Fruit fly (Drosophila melanogaster) S2 (cell line): Measurements from ENCODE around the gene CG44001.

Source experiments
- CG8478 ChIP-seq: fragments of >200 bp; optimal IDR thresholded peaks from 2 replicates; lab custom pipeline; 2018
- CTCF ChIP-seq, 2 experiments: fragments of >200 bp; optimal IDR thresholded peaks; 2 replicates each; lab custom pipeline; 2018

DNA sequence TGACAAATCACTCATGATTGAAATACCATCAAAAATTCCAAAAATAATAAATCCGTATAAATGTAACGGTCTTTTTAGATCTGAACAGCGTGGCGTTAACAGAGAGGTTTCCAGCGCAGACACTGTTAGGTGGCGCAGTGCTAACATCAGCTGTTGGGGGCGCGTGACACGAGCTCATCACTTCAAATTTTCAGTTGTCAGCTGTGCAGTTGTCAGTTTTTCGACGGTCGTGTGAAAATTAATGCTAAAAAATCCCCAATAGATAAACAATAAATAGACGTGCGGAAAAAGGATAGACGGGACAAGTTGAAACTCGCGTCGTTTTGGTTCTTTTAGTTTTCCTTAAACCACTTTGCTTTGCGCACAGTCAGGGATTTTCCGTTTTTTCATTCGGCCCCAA lies 53.2 kb downstream of the CG44001 start, which contains the start of gene CG4230:
- TF ChIP-seq CG8478 (no peak), CTCF (optimal IDR thresholded peaks at IDR 0.05; lab: Kevin White, UChicago) (no peak)
